ENCODE assay signal across 6 fruit fly cellular contexts in the genomic region with DNA sequence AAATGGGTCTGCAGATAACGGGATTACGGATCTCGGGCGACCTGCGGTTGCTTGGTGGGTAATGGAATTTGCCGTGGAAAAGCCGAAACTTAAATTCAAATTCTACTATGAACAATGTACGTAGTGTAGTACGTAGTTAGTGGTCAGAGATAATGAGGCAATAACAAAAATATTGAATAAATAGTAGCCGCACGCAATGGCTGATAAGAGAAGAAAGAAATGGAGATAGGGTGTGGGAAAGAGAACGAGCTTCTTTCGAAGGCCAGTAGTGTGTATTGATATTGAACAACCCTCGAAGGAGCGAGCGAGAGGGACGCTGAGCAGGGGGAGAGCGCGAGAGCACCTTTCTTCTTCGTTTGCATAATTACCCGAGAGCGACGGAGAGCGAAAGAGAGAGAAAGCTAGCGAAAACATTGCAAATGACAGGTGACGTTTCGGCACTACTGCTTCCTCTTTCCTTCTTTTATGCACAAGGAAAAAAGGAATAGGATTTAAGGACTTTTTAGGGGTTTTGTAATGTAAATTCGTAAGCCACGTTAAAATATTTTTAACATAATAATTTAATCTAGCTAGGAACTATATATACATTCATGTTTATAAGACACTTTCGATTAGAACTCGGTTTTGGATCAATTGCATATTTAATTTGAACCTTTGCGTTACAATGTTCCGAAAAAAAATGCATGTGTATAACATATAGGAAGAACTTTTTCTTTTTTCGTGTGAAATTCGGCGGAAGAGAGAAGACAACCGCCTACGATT.
A peak's percentile ranks its signal among the peaks of the same experiment; 100 is the strongest.
TF ChIP-seq lines count a peak whose summit lies in the region.

No protein-coding gene starts in this region.

- TF ChIP-seq CTCF in whole organism, embryonic (GFP tag; optimal IDR thresholded peaks at IDR 0.05; lab: Kevin White, UChicago), result no peak

TF ChIP-seq in whole organism, 6 proteins besides CTCF, POLR2A, EP300 and RAD21:
- TF ChIP-seq usp (GFP tag; optimal IDR thresholded peaks at IDR 0.05; lab: Kevin White, UChicago) (no peak), pan (optimal IDR thresholded peaks at IDR 0.05; lab: Kevin White, UChicago) (no peak), psq (optimal IDR thresholded peaks at IDR 0.05; lab: Kevin White, UChicago) (no peak), Dll (optimal IDR thresholded peaks at IDR 0.05; lab: Kevin White, UChicago) (peak; percentile 74), EcR (GFP tag; optimal IDR thresholded peaks at IDR 0.05; lab: Kevin White, UChicago) (no peak), CG8478 (optimal IDR thresholded peaks at IDR 0.05; lab: Kevin White, UChicago) (no peak)

TF ChIP-seq in whole organism, adult, 20 proteins besides CTCF, POLR2A, EP300 and RAD21 (continues in another document):
- TF ChIP-seq cnc (optimal IDR thresholded peaks at IDR 0.05; lab: Kevin White, UChicago) (no peak), CG1620 (GFP tag; optimal IDR thresholded peaks at IDR 0.05; lab: Kevin White, UChicago) (no peak), CG12768 (GFP tag; optimal IDR thresholded peaks at IDR 0.05; lab: Kevin White, UChicago) (no peak), CG7101 (tag; optimal IDR thresholded peaks at IDR 0.05; lab: Kevin White, UChicago) (no peak), Crg-1 (GFP tag; optimal IDR thresholded peaks at IDR 0.05; lab: Kevin White, UChicago) (peak; percentile 13), cic (GFP tag; optimal IDR thresholded peaks at IDR 0.05; lab: Kevin White, UChicago) (peak; percentile 0), bab1 (GFP tag; optimal IDR thresholded peaks at IDR 0.05; lab: Kevin White, UChicago) (no peak), Mnt (GFP tag; optimal IDR thresholded peaks at IDR 0.05; lab: Kevin White, UChicago) (no peak), Hr96 (GFP tag; optimal IDR thresholded peaks at IDR 0.05; lab: Kevin White, UChicago) (no peak), CG11617 (GFP tag; optimal IDR thresholded peaks at IDR 0.05; lab: Kevin White, UChicago) (no peak), CG5204 (GFP tag; optimal IDR thresholded peaks at IDR 0.05; lab: Kevin White, UChicago) (no peak), tj (GFP tag; optimal IDR thresholded peaks at IDR 0.05; lab: Kevin White, UChicago) (peak; percentile 31), ovo (GFP tag; optimal IDR thresholded peaks at IDR 0.05; lab: Kevin White, UChicago) (no peak), kay (GFP tag; lab: Kevin White, UChicago; ENCODE audit: borderline replicate concordance) (no peak), toe (GFP tag; optimal IDR thresholded peaks at IDR 0.05; lab: Kevin White, UChicago) (no peak), Clk (GFP tag; optimal IDR thresholded peaks at IDR 0.05; lab: Kevin White, UChicago) (no peak)

TF ChIP-seq in whole organism, embryonic, 481 proteins besides CTCF, POLR2A, EP300 and RAD21 (continues in another document):
- TF ChIP-seq CG31365 (tag; optimal IDR thresholded peaks at IDR 0.05; lab: Kevin White, UChicago) (no peak), ro (GFP tag; IDR thresholded peaks at IDR 0.05; lab: Robert Waterston, UW) (no peak), gem (tag; optimal IDR thresholded peaks at IDR 0.05; lab: Kevin White, UChicago) (peak; percentile 54), nau (GFP tag; optimal IDR thresholded peaks at IDR 0.05; lab: Kevin White, UChicago) (peak; percentile 49), Nf-YA (GFP tag; IDR thresholded peaks at IDR 0.05; lab: Robert Waterston, UW) (no peak), Gug (GFP tag; IDR thresholded peaks at IDR 0.05; lab: Robert Waterston, UW) (no peak), ato (GFP tag; IDR thresholded peaks at IDR 0.05; lab: Robert Waterston, UW; ENCODE audit: partially characterized antibody) (no peak), Six4 (GFP tag; optimal IDR thresholded peaks at IDR 0.05; lab: Kevin White, UChicago) (no peak), CG12155 (GFP tag; optimal IDR thresholded peaks at IDR 0.05; lab: Kevin White, UChicago) (no peak), shn (GFP tag; optimal IDR thresholded peaks at IDR 0.05; lab: Kevin White, UChicago) (no peak), ab (GFP tag; optimal IDR thresholded peaks at IDR 0.05; lab: Kevin White, UChicago) (no peak), gt (GFP tag; IDR thresholded peaks at IDR 0.05; lab: Robert Waterston, UW) (no peak), corto (GFP tag; optimal IDR thresholded peaks at IDR 0.05; lab: Kevin White, UChicago) (no peak), tio (GFP tag; optimal IDR thresholded peaks at IDR 0.05; lab: Kevin White, UChicago) (peak; percentile 6), Oli (tag; optimal IDR thresholded peaks at IDR 0.05; lab: Kevin White, UChicago) (peak; percentile 12), CG2199 (GFP tag; IDR thresholded peaks at IDR 0.05; lab: Robert Waterston, UW) (0 out of 3 replicates have a peak, but pooled peaks have one; percentile 68)

TF ChIP-seq in whole organism, prepupa, 60 proteins besides CTCF, POLR2A, EP300 and RAD21 (continues in another document):
- TF ChIP-seq CG7368 (GFP tag; optimal IDR thresholded peaks at IDR 0.05; lab: Kevin White, UChicago) (no peak), CG8632 (GFP tag; optimal IDR thresholded peaks at IDR 0.05; lab: Kevin White, UChicago) (peak; percentile 33), fd59A (GFP tag; optimal IDR thresholded peaks at IDR 0.05; lab: Kevin White, UChicago) (peak; percentile 9), CG6808 (GFP tag; optimal IDR thresholded peaks at IDR 0.05; lab: Kevin White, UChicago) (no peak), achi (GFP tag; optimal IDR thresholded peaks at IDR 0.05; lab: Kevin White, UChicago) (peak; percentile 69), acj6 (GFP tag; optimal IDR thresholded peaks at IDR 0.05; lab: Kevin White, UChicago) (peak; percentile 44), esn (GFP tag; optimal IDR thresholded peaks at IDR 0.05; lab: Kevin White, UChicago) (peak; percentile 61), CG1621 (tag; optimal IDR thresholded peaks at IDR 0.05; lab: Kevin White, UChicago) (no peak), eg (GFP tag; IDR thresholded peaks at IDR 0.05; lab: Robert Waterston, UW) (peak; percentile 54; the same call in 2 of the 3 replicates), Hr39 (GFP tag; optimal IDR thresholded peaks at IDR 0.05; lab: Kevin White, UChicago) (peak; percentile 46), vri (GFP tag; optimal IDR thresholded peaks at IDR 0.05; lab: Kevin White, UChicago) (peak; percentile 6), Ets96B (tag; optimal IDR thresholded peaks at IDR 0.05; lab: Kevin White, UChicago) (peak; percentile 25), fkh (GFP tag; optimal IDR thresholded peaks at IDR 0.05; lab: Kevin White, UChicago) (peak; percentile 69), cyc (GFP tag; optimal IDR thresholded peaks at IDR 0.05; lab: Kevin White, UChicago) (peak; percentile 43), CG10631 (GFP tag; optimal IDR thresholded peaks at IDR 0.05; lab: Kevin White, UChicago) (peak; percentile 32), spab (GFP tag; optimal IDR thresholded peaks at IDR 0.05; lab: Kevin White, UChicago) (no peak)

TF ChIP-seq in whole organism, pupa, 21 proteins besides CTCF, POLR2A, EP300 and RAD21 (continues in another document):
- TF ChIP-seq CG8301 (tag; optimal IDR thresholded peaks at IDR 0.05; lab: Kevin White, UChicago), result peak; percentile 68
- TF ChIP-seq CG14655 (GFP tag; optimal IDR thresholded peaks at IDR 0.05; lab: Kevin White, UChicago), result peak; percentile 71
- 0 out of 2 replicates have a peak, but pooled peaks have one; percentile 13 for TF ChIP-seq CG32121 (GFP tag; IDR thresholded peaks at IDR 0.05; lab: Robert Waterston, UW)
- TF ChIP-seq CG34367 (tag; optimal IDR thresholded peaks at IDR 0.05; lab: Kevin White, UChicago), result no peak
- no peak for TF ChIP-seq rn (GFP tag; IDR thresholded peaks at IDR 0.05; lab: Robert Waterston, UW)
- TF ChIP-seq Pif1B (GFP tag; optimal IDR thresholded peaks at IDR 0.05; lab: Kevin White, UChicago), result peak; percentile 45
- no peak for TF ChIP-seq CG13204 (GFP tag; optimal IDR thresholded peaks at IDR 0.05; lab: Kevin White, UChicago)
- no peak for TF ChIP-seq D1 (tag; optimal IDR thresholded peaks at IDR 0.05; lab: Kevin White, UChicago)
- no peak for TF ChIP-seq CG10348 (GFP tag; IDR thresholded peaks at IDR 0.05; lab: Robert Waterston, UW)
- TF ChIP-seq Snoo (tag; optimal IDR thresholded peaks at IDR 0.05; lab: Kevin White, UChicago), result peak; percentile 40
- TF ChIP-seq EcR (GFP tag; optimal IDR thresholded peaks at IDR 0.05; lab: Kevin White, UChicago), result peak; percentile 6
- peak; percentile 18; the same call in 1 of the 2 replicates for TF ChIP-seq Ets98B (GFP tag; IDR thresholded peaks at IDR 0.05; lab: Robert Waterston, UW)
- no peak for TF ChIP-seq CG12605 (GFP tag; IDR thresholded peaks at IDR 0.05; lab: Robert Waterston, UW)
- peak; percentile 54 for TF ChIP-seq Pif1A (GFP tag; optimal IDR thresholded peaks at IDR 0.05; lab: Kevin White, UChicago)
- 0 out of 3 replicates have a peak, but pooled peaks have one; percentile 46 for TF ChIP-seq CG4496 (GFP tag; IDR thresholded peaks at IDR 0.05; lab: Robert Waterston, UW)
- TF ChIP-seq fd96Ca (GFP tag; IDR thresholded peaks at IDR 0.05; lab: Robert Waterston, UW), result peak; percentile 52; the same call in 2 of the 3 replicates
- TF ChIP-seq CG17806 (tag; optimal IDR thresholded peaks at IDR 0.05; lab: Kevin White, UChicago), result peak; percentile 22

TF ChIP-seq in whole organism, wandering third instar larva, 38 proteins besides CTCF, POLR2A, EP300 and RAD21:
- TF ChIP-seq rgr (GFP tag; optimal IDR thresholded peaks at IDR 0.05; lab: Kevin White, UChicago), result peak; percentile 23
- TF ChIP-seq psq (GFP tag; optimal IDR thresholded peaks at IDR 0.05; lab: Kevin White, UChicago), result no peak
- TF ChIP-seq Dif (GFP tag; optimal IDR thresholded peaks at IDR 0.05; lab: Kevin White, UChicago; ENCODE audit: partially characterized antibody), result peak; percentile 85
- peak; percentile 17 for TF ChIP-seq ey (GFP tag; optimal IDR thresholded peaks at IDR 0.05; lab: Kevin White, UChicago)
- TF ChIP-seq foxo (GFP tag; optimal IDR thresholded peaks at IDR 0.05; lab: Kevin White, UChicago), result peak in 1 of 2 experiments; percentile 10
- TF ChIP-seq woc (GFP tag; optimal IDR thresholded peaks at IDR 0.05; lab: Kevin White, UChicago), result peak; percentile 22
- TF ChIP-seq lola (GFP tag; optimal IDR thresholded peaks at IDR 0.05; lab: Kevin White, UChicago), result no peak
- TF ChIP-seq dl (GFP tag; optimal IDR thresholded peaks at IDR 0.05; lab: Kevin White, UChicago; ENCODE audit: insufficient read depth in 1 of 2, partially characterized antibody in 2 of 2), result peak; percentile 61 to 65
- TF ChIP-seq h (GFP tag; optimal IDR thresholded peaks at IDR 0.05; lab: Kevin White, UChicago), result no peak
